Worm (Caenorhabditis elegans) whole organism, early embryonic: Measurements from ENCODE around the gene npr-24.

Experiments
- aly-1 ChIP-seq: sonication (generic microtip); optimal IDR thresholded peaks from 2 replicates; lab custom pipeline; 2016; ENCODE audit warnings: missing genetic modification characterization, missing compliant biosample characterization
- ama-1 ChIP-seq: fragments of 150-350 bp; optimal IDR thresholded peaks from 2 replicates; lab custom pipeline; 2014
- ceh-36 ChIP-seq: sonication (generic microtip); optimal IDR thresholded peaks from 2 replicates; lab custom pipeline; 2016; ENCODE audit warnings: missing genetic modification characterization, inconsistent platforms, missing compliant biosample characterization
- ets-7 ChIP-seq: sonication (generic microtip); optimal IDR thresholded peaks from 2 replicates; lab custom pipeline; 2016; ENCODE audit warnings: missing genotype, missing genetic modification characterization, missing compliant biosample characterization
- hmbx-1 ChIP-seq: sonication (generic microtip); optimal IDR thresholded peaks from 2 replicates; lab custom pipeline; 2016; ENCODE audit warnings: mild to moderate bottlenecking, missing genetic modification characterization, missing compliant biosample characterization
- tbx-11 ChIP-seq: fragments of 200-800 bp; sonication (Bioruptor generic); IDR thresholded peaks from 2 replicates; pipeline ENCODE4 v1.3.6; 2022; ENCODE audit warnings: missing genetic modification characterization, missing compliant biosample characterization
- tra-4 ChIP-seq: sonication (generic microtip); optimal IDR thresholded peaks from 2 replicates; lab custom pipeline; 2017; ENCODE audit warnings: missing genetic modification characterization, missing compliant biosample characterization

- no peak for TF ChIP-seq tbx-11
- TF ChIP-seq ama-1 (lab: Kevin White, UChicago), result no peak
- TF ChIP-seq hmbx-1 (tag; lab: Kevin White, UChicago), result no peak
- no peak for TF ChIP-seq ceh-36
- no peak for TF ChIP-seq ets-7 (tag; lab: Kevin White, UChicago)
- no peak for TF ChIP-seq aly-1 (tag; lab: Kevin White, UChicago)
- TF ChIP-seq tra-4 (tag; lab: Kevin White, UChicago), result no peak
Observed at ce11 chrX:17518293-17518692, 31.7 kb upstream of the npr-24 start.
